Fruit fly (Drosophila melanogaster) whole organism, pupa: ENCODE results near the gene emei.
"Not testable (repeated sequence)": the region's sequence is repeated elsewhere in the genome, so short reads cannot be mapped to it uniquely, and the experiment has no call there.

ENCODE experiments used
- CG10348 ChIP-seq: fragments of 200-800 bp; sonication (Bioruptor generic); IDR thresholded peaks from 2 replicates; pipeline ENCODE4 v1.3.6; 2022; ENCODE audit warnings: missing biosample characterization, missing genetic modification characterization
- CG12605 ChIP-seq: fragments of 200-800 bp; sonication (Bioruptor generic); IDR thresholded peaks from 2 replicates; pipeline ENCODE4 v1.3.6; 2022; ENCODE audit warnings: missing biosample characterization, missing genetic modification characterization
- CG14655 ChIP-seq: fragments of 200-800 bp; sonication (Bioruptor generic); optimal IDR thresholded peaks from 3 replicates; lab custom pipeline; 2017; ENCODE audit warnings: mild to moderate bottlenecking, missing biosample characterization, missing genetic modification reagents, missing genetic modification characterization
- CG32121 ChIP-seq: fragments of 200-800 bp; sonication (Bioruptor generic); IDR thresholded peaks from 2 replicates; pipeline ENCODE4 v1.3.6; 2022; ENCODE audit warnings: missing biosample characterization, missing genetic modification characterization
- CG34367 ChIP-seq: fragments of 200-800 bp; sonication (Bioruptor generic); optimal IDR thresholded peaks from 2 replicates; lab custom pipeline; 2018; ENCODE audit warnings: missing biosample characterization, mild to moderate bottlenecking, missing genetic modification characterization
- CG4496 ChIP-seq: fragments of 200-800 bp; sonication (Bioruptor generic); IDR thresholded peaks from 3 replicates; pipeline ENCODE4 v1.3.6; 2022; ENCODE audit warnings: missing biosample characterization, missing genetic modification characterization
- CG8159 ChIP-seq: fragments of 200-800 bp; sonication (Bioruptor generic); optimal IDR thresholded peaks from 3 replicates; lab custom pipeline; 2018; ENCODE audit warnings: missing biosample characterization, mild to moderate bottlenecking, missing genetic modification characterization, moderate library complexity
- D1 ChIP-seq: fragments of 200-800 bp; sonication (Bioruptor generic); optimal IDR thresholded peaks from 2 replicates; lab custom pipeline; 2018; ENCODE audit warnings: missing biosample characterization, mild to moderate bottlenecking, missing genetic modification characterization, moderate library complexity
- EcR ChIP-seq: fragments of 200-800 bp; sonication (Bioruptor generic); optimal IDR thresholded peaks from 3 replicates; lab custom pipeline; 2019; ENCODE audit warnings: missing biosample characterization, missing genetic modification characterization, mild to moderate bottlenecking, moderate library complexity, missing genetic modification reagents
- Pif1A ChIP-seq: fragments of 200-800 bp; sonication (Bioruptor generic); optimal IDR thresholded peaks from 3 replicates; lab custom pipeline; 2016; ENCODE audit warnings: missing biosample characterization, missing genetic modification characterization
- Pif1B ChIP-seq: fragments of 200-800 bp; sonication (Bioruptor generic); optimal IDR thresholded peaks from 3 replicates; lab custom pipeline; 2016; ENCODE audit warnings: missing biosample characterization, missing genetic modification characterization
- Snoo ChIP-seq: fragments of 200-800 bp; sonication (Bioruptor generic); optimal IDR thresholded peaks from 3 replicates; lab custom pipeline; 2017; ENCODE audit warnings: missing biosample characterization, mild to moderate bottlenecking, missing genetic modification characterization, inconsistent platforms
- gl ChIP-seq: fragments of 200-800 bp; sonication (Bioruptor generic); optimal IDR thresholded peaks from 2 replicates; lab custom pipeline; 2018; ENCODE audit warnings: missing biosample characterization, mild to moderate bottlenecking, missing genetic modification characterization

DNA sequence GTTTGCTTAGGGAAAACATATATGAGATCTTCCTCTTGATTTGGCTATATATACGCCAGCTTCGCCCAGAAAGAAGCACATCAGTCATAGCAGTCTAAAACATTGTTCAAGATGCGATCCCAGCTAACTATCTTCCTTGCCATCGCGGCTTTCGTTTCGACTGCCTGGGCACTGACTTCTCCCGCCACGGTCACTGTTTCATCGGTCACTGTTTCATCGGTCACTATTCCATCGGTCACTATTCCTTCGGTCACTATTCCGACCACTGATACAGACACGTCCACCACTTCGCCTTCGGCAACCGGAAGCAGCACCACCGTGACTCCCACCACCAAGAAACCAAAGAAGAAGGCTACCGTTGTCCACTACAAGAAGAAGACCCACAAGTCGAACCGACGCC is 25.4 kb downstream of the emei start, which contains the start of gene CG14143:
- not testable (repeated sequence) for TF ChIP-seq EcR; CG12605 (GFP tag; lab: Robert Waterston, UW); Pif1B; Pif1A (GFP tag; lab: Kevin White, UChicago); D1; CG10348 (GFP tag; lab: Robert Waterston, UW); CG32121 (GFP tag; lab: Robert Waterston, UW); CG14655 (GFP tag; lab: Kevin White, UChicago); CG4496 (GFP tag; lab: Robert Waterston, UW); Snoo (tag; lab: Kevin White, UChicago); CG8159 (tag; lab: Kevin White, UChicago); CG34367 (tag; lab: Kevin White, UChicago); gl (tag; lab: Kevin White, UChicago)
